Worm (Caenorhabditis elegans) whole organism, L4 larva: ENCODE data around the gene C17E7.13.

ENCODE experiments used
- ZK337.2 ChIP-seq: fragments of 200-800 bp; sonication (Bioruptor generic); IDR thresholded peaks from 2 replicates; pipeline ENCODE4 v1.3.6; 2022; ENCODE audit warnings: missing genetic modification reagents, missing genetic modification characterization, missing compliant biosample characterization
- aly-2 ChIP-seq: sonication (generic microtip); optimal IDR thresholded peaks from 2 replicates; lab custom pipeline; 2018; ENCODE audit warnings: missing biosample characterization, missing genetic modification characterization
- ces-1 ChIP-seq: fragments of 150-350 bp; sonication (generic microtip); optimal IDR thresholded peaks from 4 replicates; lab custom pipeline; 2014; ENCODE audit warnings: missing biosample characterization, missing genetic modification reagents, missing genetic modification characterization
- egl-27 ChIP-seq: sonication (generic microtip); optimal IDR thresholded peaks from 3 replicates; lab custom pipeline; 2017; ENCODE audit warnings: missing biosample characterization, missing genetic modification reagents, missing genetic modification characterization
- fos-1 ChIP-seq: fragments of 150-350 bp; optimal IDR thresholded peaks from 2 replicates; lab custom pipeline; 2014; ENCODE audit warnings: missing biosample characterization, missing genetic modification characterization
- gei-8 ChIP-seq: fragments of 200-800 bp; sonication (Bioruptor generic); optimal IDR thresholded peaks from 2 replicates; lab custom pipeline; 2018; ENCODE audit warnings: mild to moderate bottlenecking, missing genetic modification characterization, missing compliant biosample characterization
- mep-1 ChIP-seq: fragments of 150-350 bp; sonication (generic microtip); optimal IDR thresholded peaks from 3 replicates; lab custom pipeline; 2014; ENCODE audit warnings: missing biosample characterization, missing genetic modification characterization
- nhr-102 ChIP-seq: sonication (generic microtip); optimal IDR thresholded peaks from 2 replicates; lab custom pipeline; 2016; ENCODE audit warnings: mild to moderate bottlenecking, missing genetic modification characterization, moderate library complexity, missing compliant biosample characterization
- nhr-11 ChIP-seq: fragments of 150-350 bp; optimal IDR thresholded peaks from 2 replicates; lab custom pipeline; 2014; ENCODE audit warnings: missing biosample characterization, missing genetic modification characterization
- nhr-77 ChIP-seq: fragments of 150-350 bp; optimal IDR thresholded peaks from 2 replicates; lab custom pipeline; 2014; ENCODE audit warnings: missing biosample characterization, missing genetic modification characterization
- unc-130 ChIP-seq: sonication (generic microtip); optimal IDR thresholded peaks from 2 replicates; lab custom pipeline; 2016; ENCODE audit warnings: missing genetic modification reagents, missing genetic modification characterization, missing compliant biosample characterization
- unc-62 ChIP-seq, 3 experiments: fragments of 150-350 bp in 1 of 3; sonication (generic microtip); optimal IDR thresholded peaks in 2 of 3; peaks in 1 of 3; 1 replicate in 1 of 3; 2 replicates in 2 of 3; lab custom pipeline; 2014 to 2017; ENCODE audit warnings: missing biosample characterization in 3 of 3, missing genetic modification characterization in 3 of 3, missing genetic modification reagents in 3 of 3, missing genotype in 1 of 3

- TF ChIP-seq unc-130 (GFP tag; lab: Kevin White, UChicago) (no peak), nhr-11 (tag; lab: Kevin White, UChicago) (no peak), egl-27 (tag; lab: Kevin White, UChicago) (no peak), ZK337.2 (GFP tag; lab: Robert Waterston, UW) (no peak), unc-62 (GFP tag; optimal IDR thresholded peaks at IDR 0.05 in 1 of 2; lab: Kevin White, UChicago) (peak in 1 of 2 experiments; percentile 25), unc-62 (tag; optimal IDR thresholded peaks at IDR 0.05; lab: Kevin White, UChicago) (no peak), gei-8 (GFP tag; lab: Kevin White, UChicago) (no peak), mep-1 (tag; lab: Kevin White, UChicago) (no peak), aly-2 (no peak), fos-1 (tag; lab: Kevin White, UChicago) (no peak), nhr-77 (tag; lab: Kevin White, UChicago) (no peak), ces-1 (no peak), nhr-102 (tag; lab: Kevin White, UChicago) (no peak)
Measured at ce11 chrV:3862851-3863250, 26.2 kb downstream of the C17E7.13 start, which contains the start of gene nhr-187.
